Worm (Caenorhabditis elegans): ENCODE measurements around the gene twk-39.

The twk-39 gene

DNA sequence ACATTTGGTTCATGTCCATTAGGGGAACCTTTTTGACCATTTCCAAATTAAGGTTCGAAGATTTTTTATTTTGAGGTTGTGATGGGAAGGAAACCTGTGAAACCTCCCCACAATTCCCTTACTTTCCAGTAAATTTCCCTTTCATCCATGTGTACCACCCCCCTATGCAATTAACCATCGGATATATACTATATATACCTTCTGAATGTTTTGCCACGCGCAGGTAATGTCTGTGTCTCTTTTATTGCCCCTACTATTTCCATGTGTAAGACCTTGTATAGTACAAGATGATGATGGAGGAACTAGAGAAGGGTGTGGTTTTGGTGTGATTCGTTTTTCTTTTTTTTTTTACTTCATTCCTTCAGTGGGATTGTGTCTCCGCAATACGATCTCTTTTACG lies 19.1 kb downstream of the twk-39 start:
- TF ChIP-seq nhr-28 (tag; optimal IDR thresholded peaks at IDR 0.05) (peak; percentile 17), ctbp-1 (GFP tag; IDR thresholded peaks at IDR 0.05) (no peak), ceh-62 (tag; optimal IDR thresholded peaks at IDR 0.05) (no peak), nhr-25 (tag; optimal IDR thresholded peaks at IDR 0.05; ENCODE audit: borderline replicate concordance, insufficient read depth) (peak; percentile 78)

- TF ChIP-seq mdt-29 (GFP tag; IDR thresholded peaks at IDR 0.05): no peak
- no peak for TF ChIP-seq nhr-28 (tag; optimal IDR thresholded peaks at IDR 0.05)
- TF ChIP-seq sdz-12 (GFP tag; optimal IDR thresholded peaks at IDR 0.05): no peak
- no peak for TF ChIP-seq tag-97 (GFP tag; IDR thresholded peaks at IDR 0.05)
- no peak for TF ChIP-seq zip-11 (GFP tag; IDR thresholded peaks at IDR 0.05)
Observed at ce11 chrIII:11816523-11817003, 21.0 kb downstream of the twk-39 start, which contains the start of gene C18D11.1. C18D11.1 (plus strand) TSS chrIII:11816573.

- TF ChIP-seq madf-9 (GFP tag; conservative IDR thresholded peaks at IDR 0.05) (no peak), daf-16 (GFP tag; optimal IDR thresholded peaks at IDR 0.05) (no peak), daf-16 (tag; optimal IDR thresholded peaks at IDR 0.05) (peak; percentile 3), set-16 (GFP tag; IDR thresholded peaks at IDR 0.05) (0 out of 2 replicates have a peak, but pooled peaks have one; percentile 4), nhr-6 (tag; optimal IDR thresholded peaks at IDR 0.05) (no peak), pha-4 (GFP tag; IDR thresholded peaks at IDR 0.05) (no peak), pha-4 (tag; optimal IDR thresholded peaks at IDR 0.05) (no peak), dmd-6 (GFP tag; IDR thresholded peaks at IDR 0.05) (no peak), dmd-9 (GFP tag; IDR thresholded peaks at IDR 0.05) (no peak), T26A8.4 (GFP tag; IDR thresholded peaks at IDR 0.05) (no peak), snpc-4 (tag; optimal IDR thresholded peaks at IDR 0.05) (peak; percentile 26), saeg-2 (GFP tag; IDR thresholded peaks at IDR 0.05) (no peak), ceh-44 (GFP tag; IDR thresholded peaks at IDR 0.05) (no peak), zip-11 (GFP tag; IDR thresholded peaks at IDR 0.05) (no peak), F10B5.3 (tag; optimal IDR thresholded peaks at IDR 0.05) (no peak), lin-13 (GFP tag; optimal IDR thresholded peaks at IDR 0.05) (no peak)
Observed at ce11 chrIII:11817865-11818264, 22.3 kb downstream of the twk-39 start.

DNA sequence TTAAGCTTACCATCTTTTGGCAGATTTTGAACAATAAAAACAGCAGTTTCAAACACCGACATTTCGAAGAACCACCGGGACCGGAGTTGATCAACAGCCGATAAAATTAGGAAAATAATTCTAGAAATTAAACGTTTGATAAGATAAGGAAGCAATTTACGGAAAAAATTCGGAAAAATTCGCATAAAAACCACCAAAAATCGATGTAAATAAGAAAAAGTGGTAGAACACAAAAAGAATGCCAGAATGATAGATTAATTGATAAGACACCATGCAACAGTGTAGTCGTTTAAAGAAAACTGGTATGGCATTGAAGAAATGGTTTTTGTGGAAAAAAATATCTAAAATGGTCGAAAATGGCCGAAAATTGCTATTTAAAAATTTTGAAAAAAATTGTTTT lies 26.9 kb downstream of the twk-39 start, which contains the start of gene maa-1:
Gene maa-1 (minus strand): TSS at position 120 of the 400 bp plus-strand sequence.
- no peak for TF ChIP-seq zfp-2 (tag; optimal IDR thresholded peaks at IDR 0.05)
- TF ChIP-seq daf-16 (GFP tag; optimal IDR thresholded peaks at IDR 0.05): no peak
- TF ChIP-seq daf-16 (tag; optimal IDR thresholded peaks at IDR 0.05): peak; percentile 97
- peak; percentile 78 for TF ChIP-seq nhr-28 (tag; optimal IDR thresholded peaks at IDR 0.05)
- TF ChIP-seq dve-1 (tag; optimal IDR thresholded peaks at IDR 0.05; ENCODE audit: insufficient read depth): peak; percentile 74
- TF ChIP-seq php-3 (GFP tag; IDR thresholded peaks at IDR 0.05): 0 out of 2 replicates have a peak, but pooled peaks have one; percentile 56
- TF ChIP-seq vab-7 (GFP tag; IDR thresholded peaks at IDR 0.05): no peak
- peak; percentile 39 for TF ChIP-seq pqm-1 (tag; optimal IDR thresholded peaks at IDR 0.05)
- peak in 1 of 2 experiments; percentile 8 for TF ChIP-seq lsy-2 (tag; optimal IDR thresholded peaks at IDR 0.05)
- peak; percentile 64 for TF ChIP-seq hlh-11 (tag; optimal IDR thresholded peaks at IDR 0.05)
- peak; percentile 48 for TF ChIP-seq nhr-77 (tag; optimal IDR thresholded peaks at IDR 0.05)

- TF ChIP-seq mes-2 (tag; optimal IDR thresholded peaks at IDR 0.05; ENCODE audit: poor library complexity, severe bottlenecking) (peak; percentile 86), spr-1 (tag; optimal IDR thresholded peaks at IDR 0.05) (no peak), spr-3 (GFP tag; optimal IDR thresholded peaks at IDR 0.05) (no peak), mdt-29 (GFP tag; IDR thresholded peaks at IDR 0.05) (no peak), Y75B8A.6 (GFP tag; IDR thresholded peaks at IDR 0.05) (no peak), fos-1 (tag; optimal IDR thresholded peaks at IDR 0.05) (no peak), pqm-1 (tag; optimal IDR thresholded peaks at IDR 0.05) (no peak), gei-8 (GFP tag; optimal IDR thresholded peaks at IDR 0.05) (no peak), daf-8 (GFP tag; IDR thresholded peaks at IDR 0.05) (no peak), nhr-111 (GFP tag; optimal IDR thresholded peaks at IDR 0.05) (no peak), nhr-237 (tag; optimal IDR thresholded peaks at IDR 0.05) (no peak), rbr-2 (tag; optimal IDR thresholded peaks at IDR 0.05) (peak; percentile 74), ceh-44 (GFP tag; IDR thresholded peaks at IDR 0.05) (no peak), Y5F2A.4 (GFP tag; optimal IDR thresholded peaks at IDR 0.05) (no peak), unc-130 (GFP tag; optimal IDR thresholded peaks at IDR 0.05) (peak; percentile 36), aha-1 (tag) (peak; percentile 99), set-16 (GFP tag; IDR thresholded peaks at IDR 0.05) (no peak), lin-1 (GFP tag; IDR thresholded peaks at IDR 0.05) (no peak)
Observed at ce11 chrIII:11823260-11823659, 27.7 kb downstream of the twk-39 start, which contains the start of gene C18D11.3. C18D11.3 (plus strand) TSS chrIII:11823448.
